Fruit fly (Drosophila melanogaster) whole organism, adult: ENCODE data around the gene CG9782.

Experiments
- CG12768 ChIP-seq: fragments of 200-800 bp; sonication (Bioruptor generic); optimal IDR thresholded peaks from 2 replicates; lab custom pipeline; 2017; ENCODE audit warnings: missing biosample characterization, missing genetic modification characterization, mild to moderate bottlenecking, moderate library complexity, missing genetic modification reagents
- CG7045 ChIP-seq: fragments of 200-800 bp; sonication (Bioruptor generic); optimal IDR thresholded peaks from 2 replicates; lab custom pipeline; 2017; ENCODE audit warnings: missing biosample characterization, mild to moderate bottlenecking, missing genetic modification characterization
- Crg-1 ChIP-seq: fragments of 200-800 bp; sonication (Bioruptor generic); optimal IDR thresholded peaks from 2 replicates; lab custom pipeline; 2016; ENCODE audit warnings: missing biosample characterization, missing genetic modification characterization
- cic ChIP-seq: fragments of 200-800 bp; sonication (Bioruptor generic); optimal IDR thresholded peaks from 2 replicates; lab custom pipeline; 2017; ENCODE audit warnings: missing biosample characterization, mild to moderate bottlenecking, missing genetic modification characterization, moderate library complexity
- kay ChIP-seq: fragments of 200-800 bp; sonication (Bioruptor generic); peaks from one replicate; lab custom pipeline; 2016; ENCODE audit warnings: missing biosample characterization, missing genetic modification characterization, borderline replicate concordance
- pad ChIP-seq: fragments of 200-800 bp; sonication (Bioruptor generic); optimal IDR thresholded peaks from 3 replicates; lab custom pipeline; 2017; ENCODE audit warnings: missing biosample characterization, missing genetic modification characterization, mild to moderate bottlenecking, moderate library complexity, missing genetic modification reagents

DNA sequence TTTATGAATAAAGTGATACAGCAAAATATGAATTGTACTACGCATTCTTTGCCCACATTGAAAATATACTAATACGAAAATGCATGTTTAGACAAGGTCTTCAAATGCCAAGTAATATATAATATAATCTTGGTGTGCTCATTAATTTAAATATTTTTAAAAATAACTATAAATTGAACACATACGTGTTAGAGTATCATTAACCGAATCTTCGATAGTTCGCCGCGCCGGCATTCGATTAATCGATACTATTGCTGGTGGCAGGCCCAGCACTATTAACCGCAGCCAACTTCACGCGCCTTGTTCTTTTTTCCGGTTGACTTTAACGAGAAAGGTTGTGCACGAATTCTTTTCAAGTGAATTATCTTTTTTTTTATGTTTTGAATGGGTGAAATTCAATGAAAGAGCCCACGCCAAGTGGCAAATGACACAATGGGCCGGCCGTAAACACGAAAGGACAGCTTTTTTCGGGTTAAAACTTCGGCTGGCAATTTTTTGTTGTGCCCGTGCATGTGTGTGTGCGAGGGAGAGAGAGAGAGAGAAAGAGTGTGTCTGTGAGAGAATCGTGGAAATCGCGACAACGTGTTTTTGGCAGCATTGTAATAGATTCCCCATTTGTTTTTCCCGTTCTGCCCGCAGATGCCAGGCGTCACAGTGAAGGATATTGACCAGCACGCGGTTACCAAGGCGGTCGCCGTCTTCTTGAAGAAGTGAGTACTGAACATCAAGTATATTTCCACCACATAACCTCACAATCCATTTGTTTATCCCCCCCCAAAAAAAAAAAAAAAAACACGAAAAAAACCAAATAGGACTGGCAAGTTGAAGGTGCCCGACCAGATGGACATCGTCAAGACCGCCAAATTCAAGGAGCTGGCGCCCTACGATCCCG lies 16.5 kb upstream of the CG9782 start, which contains the start of gene RpS19a:
- no peak for TF ChIP-seq kay
- TF ChIP-seq cic (GFP tag; lab: Kevin White, UChicago), result no peak
- TF ChIP-seq pad (GFP tag; lab: Kevin White, UChicago), result peak; percentile 82
- TF ChIP-seq CG12768 (GFP tag; lab: Kevin White, UChicago), result peak; percentile 77
- TF ChIP-seq Crg-1, result peak; percentile 88
- TF ChIP-seq CG7045 (GFP tag; lab: Kevin White, UChicago), result peak; percentile 58
